Worm (Caenorhabditis elegans): ENCODE results near the gene srh-59.

DNA sequence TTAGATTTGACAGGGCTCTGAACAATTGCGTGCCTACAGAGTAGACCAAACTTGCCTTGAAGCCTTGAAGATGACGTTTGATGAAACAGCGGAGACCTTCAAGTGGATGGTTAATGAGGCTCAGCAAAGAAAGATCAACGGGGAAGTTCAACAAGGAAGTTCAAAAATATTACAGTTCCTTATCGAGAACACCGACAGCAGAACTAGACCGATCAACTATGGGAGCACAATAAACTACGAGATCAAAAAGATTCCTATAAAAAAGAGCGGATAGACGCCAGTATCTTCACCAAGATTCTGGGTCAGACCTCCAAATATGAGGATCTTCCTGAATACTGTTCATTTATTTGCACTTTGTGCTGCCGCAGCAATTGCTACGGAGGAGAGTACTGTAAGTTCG is 2.1 kb upstream of the srh-59 start, which contains the start of gene clec-134:
- TF ChIP-seq ets-7 (tag; optimal IDR thresholded peaks at IDR 0.05): no peak
- TF ChIP-seq tbx-11 (GFP tag; IDR thresholded peaks at IDR 0.05): no peak
- TF ChIP-seq ama-1 (optimal IDR thresholded peaks at IDR 0.05): no peak
- no peak for TF ChIP-seq hmbx-1 (tag; optimal IDR thresholded peaks at IDR 0.05)
- TF ChIP-seq ceh-13 (GFP tag; optimal IDR thresholded peaks at IDR 0.05): no peak
- TF ChIP-seq F13C5.2 (tag; optimal IDR thresholded peaks at IDR 0.05): no peak
- no peak for TF ChIP-seq B0310.2 (tag; optimal IDR thresholded peaks at IDR 0.05)
- no peak for TF ChIP-seq hnd-1 (tag; optimal IDR thresholded peaks at IDR 0.05)
- TF ChIP-seq flt-1 (GFP tag; IDR thresholded peaks at IDR 0.05): no peak
- TF ChIP-seq aly-1 (tag; optimal IDR thresholded peaks at IDR 0.05): no peak
- TF ChIP-seq hmg-4 (GFP tag; optimal IDR thresholded peaks at IDR 0.05): no peak
- TF ChIP-seq sea-1 (GFP tag; conservative IDR thresholded peaks at IDR 0.05): no peak
- no peak for TF ChIP-seq ceh-36 (tag; optimal IDR thresholded peaks at IDR 0.05)

Data from whole organism, early embryonic.